Worm (Caenorhabditis elegans): ENCODE results near the gene des-2.

The des-2 gene

DNA sequence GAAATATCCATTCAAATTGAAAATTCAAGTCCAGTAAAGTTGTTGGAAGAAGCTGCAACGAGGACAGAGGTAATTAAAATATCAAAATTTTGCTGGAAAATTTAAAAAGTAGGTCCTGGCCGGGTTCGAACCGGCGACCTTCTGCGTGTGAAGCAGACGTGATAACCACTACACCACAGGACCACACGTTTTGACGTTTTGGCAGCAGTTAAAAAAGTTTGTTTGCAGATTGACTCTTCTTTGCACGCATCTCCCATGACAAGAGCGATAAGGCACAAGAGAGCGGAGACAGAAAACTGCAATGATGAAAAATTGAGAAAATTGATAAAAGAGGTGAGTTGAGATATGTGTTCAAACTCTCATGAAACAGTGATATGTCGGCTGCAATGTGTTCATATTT is 9.4 kb downstream of the des-2 start (continued):
- TF ChIP-seq him-1 (tag; optimal IDR thresholded peaks at IDR 0.05) (peak; percentile 83), attf-6 (GFP tag; IDR thresholded peaks at IDR 0.05) (no peak), Y53G8AR.9 (GFP tag; conservative IDR thresholded peaks at IDR 0.05) (peak; percentile 50; the same call in 1 of the 2 replicates), madf-6 (GFP tag; IDR thresholded peaks at IDR 0.05) (no peak; the same call in 1 of the 2 replicates), ztf-28 (GFP tag; IDR thresholded peaks at IDR 0.05) (0 out of 2 replicates have a peak, but pooled peaks have one; percentile 25), attf-3 (GFP tag; conservative IDR thresholded peaks at IDR 0.05) (no peak), F33H1.4 (GFP tag; IDR thresholded peaks at IDR 0.05) (peak; percentile 20; the same call in 1 of the 2 replicates), Y53F4B.3 (GFP tag; IDR thresholded peaks at IDR 0.05) (no peak), F22D6.2 (tag; optimal IDR thresholded peaks at IDR 0.05) (no peak), lin-54 (GFP tag; optimal IDR thresholded peaks at IDR 0.05) (peak; percentile 62), snpc-1.1 (tag; optimal IDR thresholded peaks at IDR 0.05; ENCODE audit: insufficient read depth) (peak; percentile 66), mxl-1 (tag; optimal IDR thresholded peaks at IDR 0.05) (no peak), F10E7.11 (tag; optimal IDR thresholded peaks at IDR 0.05) (no peak), nhr-80 (tag; optimal IDR thresholded peaks at IDR 0.05) (peak; percentile 60), snpc-4 (GFP tag; optimal IDR thresholded peaks at IDR 0.05) (no peak), snpc-4 (tag; optimal IDR thresholded peaks at IDR 0.05) (peak in 3 of 4 experiments; percentile 9 to 87 (median 73)), lsy-27 (tag; optimal IDR thresholded peaks at IDR 0.05; ENCODE audit: borderline replicate concordance, insufficient read depth) (peak; percentile 30), nfya-1 (tag; optimal IDR thresholded peaks at IDR 0.05; ENCODE audit: borderline replicate concordance, insufficient read depth) (no peak), egl-44 (GFP tag; IDR thresholded peaks at IDR 0.05) (no peak), ztf-18 (tag; optimal IDR thresholded peaks at IDR 0.05) (peak; percentile 62), D2030.7 (GFP tag; IDR thresholded peaks at IDR 0.05) (peak; percentile 79), Y79H2A.3 (GFP tag; conservative IDR thresholded peaks at IDR 0.05) (no peak), rcor-1 (GFP tag; IDR thresholded peaks at IDR 0.05) (0 out of 2 replicates have a peak, but pooled peaks have one; percentile 36), T26A5.8 (tag; optimal IDR thresholded peaks at IDR 0.05) (no peak), lir-1 (GFP tag; conservative IDR thresholded peaks at IDR 0.05) (0 out of 2 replicates have a peak, but pooled peaks have one; percentile 5), atf-7 (tag; optimal IDR thresholded peaks at IDR 0.05) (peak; percentile 20), F52B5.7 (tag; optimal IDR thresholded peaks at IDR 0.05) (peak; percentile 75), tbp1 (GFP tag; optimal IDR thresholded peaks at IDR 0.05) (peak; percentile 87), dpff-1 (tag; optimal IDR thresholded peaks at IDR 0.05) (no peak), tlf-1 (GFP tag; optimal IDR thresholded peaks at IDR 0.05) (peak; percentile 39), C06A6.2 (GFP tag; conservative IDR thresholded peaks at IDR 0.05) (no peak), lsl-1 (GFP tag; optimal IDR thresholded peaks at IDR 0.05) (peak; percentile 32), attf-5 (GFP tag; optimal IDR thresholded peaks at IDR 0.05) (peak; percentile 37), egrh-3 (GFP tag; IDR thresholded peaks at IDR 0.05) (0 out of 2 replicates have a peak, but pooled peaks have one; percentile 6), Y56A3A.18 (GFP tag; IDR thresholded peaks at IDR 0.05) (peak; percentile 64), hrde-1 (tag; optimal IDR thresholded peaks at IDR 0.05; ENCODE audit: borderline replicate concordance) (peak; percentile 16), K12H6.12 (tag; optimal IDR thresholded peaks at IDR 0.05) (peak; percentile 15), Y95B8A.8 (GFP tag; IDR thresholded peaks at IDR 0.05) (no peak), nfyb-1 (GFP tag; IDR thresholded peaks at IDR 0.05) (peak; percentile 63), B0019.2 (GFP tag; conservative IDR thresholded peaks at IDR 0.05) (no peak), ceh-27 (GFP tag; optimal IDR thresholded peaks at IDR 0.05) (peak; percentile 6), let-607 (tag; optimal IDR thresholded peaks at IDR 0.05) (peak in 1 of 2 experiments; percentile 18), pbrm-1 (GFP tag; IDR thresholded peaks at IDR 0.05) (peak; percentile 80), F57A8.1 (GFP tag; optimal IDR thresholded peaks at IDR 0.05) (no peak), aptf-3 (GFP tag; IDR thresholded peaks at IDR 0.05) (no peak), snpc-3.4 (tag; optimal IDR thresholded peaks at IDR 0.05) (peak; percentile 47), unc-130 (GFP tag; optimal IDR thresholded peaks at IDR 0.05) (peak; percentile 5)
